Fruit fly (Drosophila melanogaster) whole organism, embryonic: ENCODE measurements around the gene CG11458.

ENCODE experiments used
- Blimp-1 ChIP-seq: fragments of 200-800 bp; sonication (Bioruptor generic); optimal IDR thresholded peaks from 3 replicates; lab custom pipeline; 2018; ENCODE audit warnings: missing biosample characterization, missing genetic modification characterization, mild to moderate bottlenecking, moderate library complexity, missing genetic modification reagents
- CG10267 ChIP-seq: fragments of 200-800 bp; sonication (Bioruptor generic); optimal IDR thresholded peaks from 2 replicates; lab custom pipeline; 2018; ENCODE audit warnings: missing biosample characterization, mild to moderate bottlenecking, missing genetic modification characterization, moderate library complexity
- CG10462 ChIP-seq: fragments of 200-800 bp; sonication (Bioruptor generic); optimal IDR thresholded peaks from 2 replicates; lab custom pipeline; 2016; ENCODE audit warnings: missing biosample characterization, missing genetic modification characterization
- CG11504 ChIP-seq: fragments of 200-800 bp; sonication (Bioruptor generic); optimal IDR thresholded peaks from 3 replicates; lab custom pipeline; 2019; ENCODE audit warnings: missing biosample characterization, mild to moderate bottlenecking, missing genetic modification characterization, moderate library complexity
- CG11696 ChIP-seq: fragments of 200-800 bp; sonication (Bioruptor generic); IDR thresholded peaks from 2 replicates; pipeline ENCODE4 v1.3.6; 2022; ENCODE audit warnings: missing biosample characterization, missing genetic modification characterization
- CG12744 ChIP-seq: fragments of 200-800 bp; sonication (Bioruptor generic); optimal IDR thresholded peaks from 2 replicates; lab custom pipeline; 2016; ENCODE audit warnings: missing biosample characterization, missing genetic modification characterization
- CG14050 ChIP-seq: fragments of 200-800 bp; sonication (Bioruptor generic); IDR thresholded peaks from 3 replicates; pipeline ENCODE4 v1.3.6; 2022; ENCODE audit warnings: missing biosample characterization, missing genetic modification characterization
- CG15696 ChIP-seq: fragments of 200-800 bp; sonication (Bioruptor generic); optimal IDR thresholded peaks from 2 replicates; lab custom pipeline; 2019; ENCODE audit warnings: missing biosample characterization, mild to moderate bottlenecking, missing genetic modification characterization, moderate library complexity
- CG17829 ChIP-seq: fragments of 200-800 bp; optimal IDR thresholded peaks from 2 replicates; lab custom pipeline; 2019; ENCODE audit warnings: missing biosample characterization, mild to moderate bottlenecking, missing genetic modification characterization, moderate library complexity
- CG18262 ChIP-seq: fragments of 200-800 bp; optimal IDR thresholded peaks from 3 replicates; lab custom pipeline; 2019; ENCODE audit warnings: missing biosample characterization, mild to moderate bottlenecking, missing genetic modification characterization, moderate library complexity
- CG2712 ChIP-seq: fragments of 200-800 bp; optimal IDR thresholded peaks from 3 replicates; lab custom pipeline; 2019; ENCODE audit warnings: missing biosample characterization, mild to moderate bottlenecking, missing genetic modification characterization, moderate library complexity
- CG33557 ChIP-seq: fragments of 200-800 bp; sonication (Bioruptor generic); optimal IDR thresholded peaks from 2 replicates; lab custom pipeline; 2019; ENCODE audit warnings: missing biosample characterization, mild to moderate bottlenecking, missing genetic modification characterization, moderate library complexity
- CG43689 ChIP-seq: fragments of 200-800 bp; sonication (Bioruptor generic); IDR thresholded peaks from 2 replicates; pipeline ENCODE4 v1.3.6; 2022; ENCODE audit warnings: missing biosample characterization, missing genetic modification characterization
- CG7372 ChIP-seq: fragments of 200-800 bp; sonication (Bioruptor generic); IDR thresholded peaks from 2 replicates; pipeline ENCODE4 v1.3.6; 2022; ENCODE audit warnings: missing biosample characterization, missing genetic modification characterization
- CG8089 ChIP-seq: fragments of 200-800 bp; sonication (Bioruptor generic); optimal IDR thresholded peaks from 3 replicates; lab custom pipeline; 2016; ENCODE audit warnings: missing biosample characterization, missing genetic modification characterization
- CG8359 ChIP-seq: fragments of 200-800 bp; sonication (Bioruptor generic); optimal IDR thresholded peaks from 2 replicates; lab custom pipeline; 2017; ENCODE audit warnings: missing biosample characterization, mild to moderate bottlenecking, missing genetic modification characterization, borderline replicate concordance
- CG9817 ChIP-seq: fragments of 200-800 bp; sonication (Bioruptor generic); optimal IDR thresholded peaks from 2 replicates; lab custom pipeline; 2018; ENCODE audit warnings: missing biosample characterization, mild to moderate bottlenecking, missing genetic modification characterization, moderate library complexity
- CoRest ChIP-seq: fragments of 200-800 bp; sonication (Bioruptor generic); optimal IDR thresholded peaks from 3 replicates; lab custom pipeline; 2018; ENCODE audit warnings: missing biosample characterization, mild to moderate bottlenecking, missing genetic modification characterization, moderate library complexity
- Drgx ChIP-seq: fragments of 200-800 bp; sonication (Bioruptor generic); IDR thresholded peaks from 2 replicates; pipeline ENCODE4 v1.3.6; 2022; ENCODE audit warnings: missing biosample characterization, missing genetic modification characterization
- HmgD ChIP-seq: fragments of 200-800 bp; sonication (Bioruptor generic); optimal IDR thresholded peaks from 3 replicates; lab custom pipeline; 2016; ENCODE audit warnings: missing biosample characterization, missing genetic modification characterization
- Hmx ChIP-seq: fragments of 200-800 bp; sonication (Bioruptor generic); optimal IDR thresholded peaks from 2 replicates; lab custom pipeline; 2016; ENCODE audit warnings: missing biosample characterization, missing genetic modification characterization
- Hr78 ChIP-seq, 2 experiments: fragments of 200-800 bp in 1 of 2; fragments of >200 bp in 1 of 2; sonication (Bioruptor generic) in 1 of 2; optimal IDR thresholded peaks; 2 replicates each; lab custom pipeline; 2017 to 2019; ENCODE audit warnings: missing biosample characterization in 2 of 2, missing genetic modification characterization in 2 of 2, mild to moderate bottlenecking in 1 of 2, moderate library complexity in 1 of 2
- NC2β ChIP-seq: fragments of 200-800 bp; sonication (Bioruptor generic); optimal IDR thresholded peaks from 2 replicates; lab custom pipeline; 2016; ENCODE audit warnings: missing biosample characterization, missing genetic modification characterization
- Nf-YB ChIP-seq: fragments of 200-800 bp; sonication (Bioruptor generic); optimal IDR thresholded peaks from 3 replicates; lab custom pipeline; 2019; ENCODE audit warnings: missing biosample characterization, mild to moderate bottlenecking, missing genetic modification characterization, moderate library complexity
- PHDP ChIP-seq: fragments of 200-800 bp; sonication (Bioruptor generic); optimal IDR thresholded peaks from 3 replicates; lab custom pipeline; 2018; ENCODE audit warnings: missing biosample characterization, mild to moderate bottlenecking, missing genetic modification characterization, moderate library complexity
- Ravus ChIP-seq: fragments of 200-800 bp; sonication (Bioruptor generic); IDR thresholded peaks from 2 replicates; pipeline ENCODE4 v1.3.6; 2022; ENCODE audit warnings: missing biosample characterization, missing genetic modification characterization
- Scr ChIP-seq: fragments of 200-800 bp; sonication (Bioruptor generic); IDR thresholded peaks from 2 replicates; pipeline ENCODE4 v1.3.6; 2022; ENCODE audit warnings: missing biosample characterization, missing genetic modification characterization; ENCODE audit not compliant: partially characterized antibody
- Sin3A ChIP-seq: fragments of >200 bp; optimal IDR thresholded peaks from 2 replicates; lab custom pipeline; 2018
- Sox102F ChIP-seq: fragments of 200-800 bp; sonication (Bioruptor generic); optimal IDR thresholded peaks from 2 replicates; lab custom pipeline; 2018; ENCODE audit warnings: missing biosample characterization, mild to moderate bottlenecking, missing genetic modification characterization, moderate library complexity
- TFAM ChIP-seq: fragments of 200-800 bp; sonication (Bioruptor generic); optimal IDR thresholded peaks from 2 replicates; lab custom pipeline; 2017; ENCODE audit warnings: missing biosample characterization, missing genetic modification characterization, inconsistent platforms
- Xbp1 ChIP-seq: fragments of 200-800 bp; sonication (Bioruptor generic); optimal IDR thresholded peaks from 3 replicates; lab custom pipeline; 2016; ENCODE audit warnings: missing biosample characterization, mild to moderate bottlenecking, missing genetic modification characterization
- bcd ChIP-seq: fragments of 200-800 bp; sonication (Bioruptor generic); optimal IDR thresholded peaks from 2 replicates; lab custom pipeline; 2017; ENCODE audit warnings: missing biosample characterization, mild to moderate bottlenecking, missing genetic modification characterization
- dmrt11E ChIP-seq: fragments of 200-800 bp; sonication (Bioruptor generic); optimal IDR thresholded peaks from 3 replicates; lab custom pipeline; 2018; ENCODE audit warnings: missing biosample characterization, mild to moderate bottlenecking, missing genetic modification characterization, moderate library complexity
- dpn ChIP-seq, 2 experiments: fragments of 200-800 bp; sonication (Bioruptor generic); optimal IDR thresholded peaks; 3 replicates each; lab custom pipeline; 2016; ENCODE audit warnings: missing biosample characterization in 2 of 2, missing genetic modification characterization in 2 of 2
- fru ChIP-seq: fragments of >200 bp; optimal IDR thresholded peaks from 2 replicates; lab custom pipeline; 2017
- gcm ChIP-seq: fragments of 200-800 bp; sonication (Bioruptor generic); optimal IDR thresholded peaks from 2 replicates; lab custom pipeline; 2019; ENCODE audit warnings: missing biosample characterization, mild to moderate bottlenecking, missing genetic modification characterization, moderate library complexity
- gem ChIP-seq: fragments of 200-800 bp; sonication (Bioruptor generic); optimal IDR thresholded peaks from 2 replicates; lab custom pipeline; 2019; ENCODE audit warnings: missing biosample characterization, mild to moderate bottlenecking, missing genetic modification characterization, moderate library complexity
- gsb-n ChIP-seq: fragments of 200-800 bp; sonication (Bioruptor generic); optimal IDR thresholded peaks from 3 replicates; lab custom pipeline; 2018; ENCODE audit warnings: missing biosample characterization, mild to moderate bottlenecking, missing genetic modification characterization
- maf-S ChIP-seq: fragments of 200-800 bp; sonication (Bioruptor generic); optimal IDR thresholded peaks from 2 replicates; lab custom pipeline; 2016; ENCODE audit warnings: missing biosample characterization, missing genetic modification characterization
- mam ChIP-seq: fragments of 200-800 bp; sonication (Bioruptor generic); optimal IDR thresholded peaks from 3 replicates; lab custom pipeline; 2016; ENCODE audit warnings: missing biosample characterization, missing genetic modification characterization
- prd ChIP-seq, 3 experiments: fragments of >200 bp in 2 of 3; fragments of 200-800 bp in 1 of 3; sonication (Bioruptor generic) in 1 of 3; optimal IDR thresholded peaks in 2 of 3; IDR thresholded peaks in 1 of 3; 2 replicates in 2 of 3; 3 replicates in 1 of 3; pipeline versions ENCODE4 v1.3.6 to Lab custom; 2017 to 2022; ENCODE audit warnings: missing biosample characterization in 1 of 3, missing genetic modification characterization in 1 of 3
- slp2 ChIP-seq: fragments of 200-800 bp; sonication (Bioruptor generic); optimal IDR thresholded peaks from 2 replicates; lab custom pipeline; 2016; ENCODE audit warnings: missing biosample characterization, missing genetic modification characterization
- tgo ChIP-seq: fragments of 200-800 bp; sonication (Bioruptor generic); IDR thresholded peaks from 3 replicates; pipeline ENCODE4 v1.3.6; 2022; ENCODE audit warnings: missing biosample characterization, missing genetic modification characterization
- tin ChIP-seq: fragments of 200-800 bp; sonication (Bioruptor generic); optimal IDR thresholded peaks from 3 replicates; lab custom pipeline; 2016; ENCODE audit warnings: missing biosample characterization, missing genetic modification characterization
- tll ChIP-seq, 2 experiments: fragments of 200-800 bp in 1 of 2; fragments of >200 bp in 1 of 2; sonication (Bioruptor generic) in 1 of 2; optimal IDR thresholded peaks; 2 replicates each; lab custom pipeline; 2017 to 2019; ENCODE audit warnings: missing biosample characterization in 2 of 2, missing genetic modification characterization in 2 of 2, mild to moderate bottlenecking in 1 of 2, moderate library complexity in 1 of 2
- toy ChIP-seq: fragments of 200-800 bp; sonication (Bioruptor generic); IDR thresholded peaks from 2 replicates; pipeline ENCODE4 v1.3.6; 2022; ENCODE audit warnings: missing biosample characterization, missing genetic modification characterization
- usp ChIP-seq: fragments of >200 bp; optimal IDR thresholded peaks from 2 replicates; lab custom pipeline; 2017; ENCODE audit warnings: missing biosample characterization, missing genetic modification characterization
- wor ChIP-seq: fragments of 200-800 bp; sonication (Bioruptor generic); IDR thresholded peaks from 2 replicates; pipeline ENCODE4 v1.3.6; 2022; ENCODE audit warnings: missing biosample characterization, missing genetic modification characterization
- zen2 ChIP-seq: fragments of 200-800 bp; sonication (Bioruptor generic); IDR thresholded peaks from 3 replicates; pipeline ENCODE4 v1.3.6; 2022; ENCODE audit warnings: missing biosample characterization, missing genetic modification characterization; ENCODE audit not compliant: partially characterized antibody

CG11458 gene

DNA sequence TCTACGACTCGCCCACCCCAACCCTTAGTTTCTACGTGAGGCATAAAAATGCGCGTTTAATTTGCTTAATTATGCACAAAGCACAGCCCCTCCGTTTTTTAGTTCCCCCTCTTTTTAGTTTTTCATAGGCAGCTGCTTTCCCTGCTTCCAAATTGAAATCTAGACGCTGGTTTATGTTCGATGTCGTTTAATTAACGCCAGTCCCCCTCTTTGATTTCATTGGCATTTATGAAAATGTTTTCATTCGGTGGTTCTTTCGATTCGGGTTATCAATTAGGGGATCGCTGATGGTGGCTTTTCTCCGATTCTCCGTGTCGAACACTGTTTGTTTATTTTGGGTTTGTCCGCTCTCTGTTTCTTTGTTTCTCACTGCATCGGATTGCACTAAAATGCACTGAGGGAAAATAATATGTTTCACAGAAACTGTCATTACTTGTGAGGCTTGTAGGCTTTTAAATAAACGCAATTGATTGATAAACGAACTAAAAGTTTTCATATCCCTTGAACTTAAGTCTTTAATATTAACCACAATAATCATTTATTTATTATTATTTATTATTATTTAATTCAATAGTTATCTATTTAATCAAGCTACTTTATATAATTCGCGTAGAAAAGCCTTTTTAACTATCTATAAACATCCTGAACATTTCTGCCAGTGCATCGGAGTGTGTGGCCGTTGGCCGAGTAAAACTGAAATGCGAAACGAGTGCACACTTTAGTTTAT, 24.6 kb downstream of the CG11458 start:
- TF ChIP-seq bcd (GFP tag; lab: Kevin White, UChicago) (peak; percentile 26), CG15696 (tag; lab: Kevin White, UChicago) (peak; percentile 41), CG8359 (GFP tag; lab: Kevin White, UChicago) (peak; percentile 47), maf-S (GFP tag; lab: Kevin White, UChicago) (no peak), Sin3A (lab: Kevin White, UChicago) (no peak), gcm (peak; percentile 54), PHDP (tag; lab: Kevin White, UChicago) (peak; percentile 43), TFAM (GFP tag; lab: Kevin White, UChicago) (no peak), gsb-n (tag; lab: Kevin White, UChicago) (peak; percentile 72), CG11696 (GFP tag; lab: Robert Waterston, UW) (no peak), CG12744 (no peak), tin (GFP tag; lab: Kevin White, UChicago) (peak; percentile 19), CG2712 (peak; percentile 83), Xbp1 (peak; percentile 14), Blimp-1 (GFP tag; lab: Kevin White, UChicago) (peak; percentile 74), slp2 (GFP tag; lab: Kevin White, UChicago) (no peak), CoRest (peak; percentile 58), CG14050 (GFP tag; lab: Robert Waterston, UW) (no peak), CG8089 (GFP tag; lab: Kevin White, UChicago) (no peak), dmrt11E (peak; percentile 82), CG43689 (no peak), CG10267 (tag; lab: Kevin White, UChicago) (peak; percentile 68), CG33557 (GFP tag; lab: Kevin White, UChicago) (peak; percentile 4), gem (tag; lab: Kevin White, UChicago) (peak; percentile 79), toy (GFP tag; lab: Robert Waterston, UW) (no peak), CG11504 (tag; lab: Kevin White, UChicago) (peak; percentile 72), Drgx (GFP tag; lab: Robert Waterston, UW) (peak; percentile 72), CG7372 (GFP tag; lab: Robert Waterston, UW) (no peak), Ravus (GFP tag; lab: Robert Waterston, UW) (no peak), CG10462 (GFP tag; lab: Kevin White, UChicago) (no peak), Hmx (GFP tag; lab: Kevin White, UChicago) (no peak), HmgD (no peak), fru (lab: Kevin White, UChicago) (no peak), dpn (GFP tag; optimal IDR thresholded peaks at IDR 0.05; lab: Kevin White, UChicago) (peak in 1 of 2 experiments; percentile 15), CG9817 (tag; lab: Kevin White, UChicago) (no peak), Sox102F (GFP tag; lab: Kevin White, UChicago) (peak; percentile 73), Nf-YB (peak; percentile 24), tll (GFP tag; optimal IDR thresholded peaks at IDR 0.05; lab: Kevin White, UChicago) (no peak), CG17829 (peak; percentile 62), prd (optimal IDR thresholded peaks at IDR 0.05; lab: Kevin White, UChicago) (no peak), prd (GFP tag; IDR thresholded peaks at IDR 0.05; lab: Robert Waterston, UW) (peak; percentile 67; the same call in 2 of the 3 replicates), usp (GFP tag; lab: Kevin White, UChicago) (no peak), CG18262 (tag; lab: Kevin White, UChicago) (peak; percentile 84), wor (GFP tag; lab: Robert Waterston, UW) (no peak), Scr (GFP tag; lab: Robert Waterston, UW) (no peak), tgo (GFP tag; lab: Robert Waterston, UW) (no peak), Hr78 (GFP tag; optimal IDR thresholded peaks at IDR 0.05; lab: Kevin White, UChicago) (no peak), zen2 (GFP tag; lab: Robert Waterston, UW) (no peak), NC2β (GFP tag; lab: Kevin White, UChicago) (no peak), mam (GFP tag; lab: Kevin White, UChicago) (no peak)
